Fruit fly (Drosophila melanogaster) whole organism, embryonic: ENCODE data around the gene mst.
A peak's percentile ranks its signal among the peaks of the same experiment; 100 is the strongest.

Source experiments
- Bdp1 ChIP-seq: fragments of 200-800 bp; sonication (Bioruptor generic); optimal IDR thresholded peaks from 3 replicates; lab custom pipeline; 2016; ENCODE audit warnings: missing biosample characterization, missing genetic modification characterization
- CG10431 ChIP-seq: fragments of 200-800 bp; sonication (Bioruptor generic); optimal IDR thresholded peaks from 3 replicates; lab custom pipeline; 2018; ENCODE audit warnings: missing biosample characterization, mild to moderate bottlenecking, missing genetic modification characterization
- CG11085 ChIP-seq: fragments of 200-800 bp; sonication (Bioruptor generic); IDR thresholded peaks from 2 replicates; pipeline ENCODE4 v1.3.6; 2022; ENCODE audit warnings: missing biosample characterization, missing genetic modification characterization
- CG12769 ChIP-seq: fragments of 200-800 bp; sonication (Bioruptor generic); optimal IDR thresholded peaks from 2 replicates; lab custom pipeline; 2019; ENCODE audit warnings: missing biosample characterization, mild to moderate bottlenecking, missing genetic modification characterization, moderate library complexity
- CG14710 ChIP-seq: fragments of 200-800 bp; sonication (Bioruptor generic); optimal IDR thresholded peaks from 3 replicates; lab custom pipeline; 2019; ENCODE audit warnings: missing biosample characterization, mild to moderate bottlenecking, missing genetic modification characterization, moderate library complexity
- CG15479 ChIP-seq: fragments of 200-800 bp; sonication (Bioruptor generic); optimal IDR thresholded peaks from 3 replicates; lab custom pipeline; 2019; ENCODE audit warnings: missing biosample characterization, mild to moderate bottlenecking, missing genetic modification characterization, moderate library complexity
- CG16813 ChIP-seq: fragments of 200-800 bp; sonication (Bioruptor generic); IDR thresholded peaks from 3 replicates; pipeline ENCODE4 v1.3.6; 2022; ENCODE audit warnings: missing biosample characterization, missing genetic modification characterization; ENCODE audit not compliant: partially characterized antibody
- CG17829 ChIP-seq: fragments of 200-800 bp; optimal IDR thresholded peaks from 2 replicates; lab custom pipeline; 2019; ENCODE audit warnings: missing biosample characterization, mild to moderate bottlenecking, missing genetic modification characterization, moderate library complexity
- CG1792 ChIP-seq: fragments of 200-800 bp; sonication (Bioruptor generic); optimal IDR thresholded peaks from 2 replicates; lab custom pipeline; 2016; ENCODE audit warnings: missing biosample characterization, missing genetic modification characterization
- CG18619 ChIP-seq: fragments of 200-800 bp; sonication (Bioruptor generic); optimal IDR thresholded peaks from 3 replicates; lab custom pipeline; 2017; ENCODE audit warnings: missing biosample characterization, mild to moderate bottlenecking, missing genetic modification characterization
- CG2120 ChIP-seq: fragments of 200-800 bp; sonication (Bioruptor generic); optimal IDR thresholded peaks from 3 replicates; lab custom pipeline; 2016; ENCODE audit warnings: missing biosample characterization, missing genetic modification characterization
- CG2199 ChIP-seq: fragments of 200-800 bp; sonication (Bioruptor generic); IDR thresholded peaks from 3 replicates; pipeline ENCODE4 v1.3.6; 2022; ENCODE audit warnings: missing biosample characterization, missing genetic modification characterization
- CG32532 ChIP-seq: fragments of 200-800 bp; sonication (Bioruptor generic); IDR thresholded peaks from 2 replicates; pipeline ENCODE4 v1.3.6; 2022; ENCODE audit warnings: missing biosample characterization, missing genetic modification characterization
- CG3995 ChIP-seq: fragments of 200-800 bp; sonication (Bioruptor generic); optimal IDR thresholded peaks from 3 replicates; lab custom pipeline; 2016; ENCODE audit warnings: missing biosample characterization, missing genetic modification characterization
- CG4424 ChIP-seq: fragments of 200-800 bp; sonication (Bioruptor generic); optimal IDR thresholded peaks from 3 replicates; lab custom pipeline; 2016; ENCODE audit warnings: missing biosample characterization, missing genetic modification characterization
- CG7271 ChIP-seq: fragments of 200-800 bp; sonication (Bioruptor generic); optimal IDR thresholded peaks from 2 replicates; lab custom pipeline; 2018; ENCODE audit warnings: missing biosample characterization, mild to moderate bottlenecking, missing genetic modification characterization, moderate library complexity
- CG7372 ChIP-seq: fragments of 200-800 bp; sonication (Bioruptor generic); IDR thresholded peaks from 2 replicates; pipeline ENCODE4 v1.3.6; 2022; ENCODE audit warnings: missing biosample characterization, missing genetic modification characterization
- CG7987 ChIP-seq: fragments of 200-800 bp; sonication (Bioruptor generic); optimal IDR thresholded peaks from 2 replicates; lab custom pipeline; 2018; ENCODE audit warnings: missing biosample characterization, mild to moderate bottlenecking, missing genetic modification characterization, moderate library complexity
- CG9215 ChIP-seq: fragments of 200-800 bp; sonication (Bioruptor generic); IDR thresholded peaks from 2 replicates; pipeline ENCODE4 v1.3.6; 2022; ENCODE audit warnings: missing biosample characterization, missing genetic modification characterization
- Chrac-16 ChIP-seq: fragments of 200-800 bp; sonication (Bioruptor generic); optimal IDR thresholded peaks from 3 replicates; lab custom pipeline; 2016; ENCODE audit warnings: missing biosample characterization, missing genetic modification characterization
- Dip3 ChIP-seq: fragments of 200-800 bp; sonication (Bioruptor generic); optimal IDR thresholded peaks from 3 replicates; lab custom pipeline; 2016; ENCODE audit warnings: missing biosample characterization, missing genetic modification characterization
- Dll ChIP-seq: fragments of 200-800 bp; sonication (Bioruptor generic); IDR thresholded peaks from 4 replicates; pipeline ENCODE4 v1.3.6; 2022; ENCODE audit warnings: missing biosample characterization, missing genetic modification characterization; ENCODE audit not compliant: partially characterized antibody
- Doc3 ChIP-seq: fragments of 200-800 bp; sonication (Bioruptor generic); IDR thresholded peaks from 3 replicates; pipeline ENCODE4 v1.3.6; 2022; ENCODE audit warnings: missing biosample characterization, missing genetic modification characterization; ENCODE audit not compliant: partially characterized antibody
- ERR ChIP-seq: fragments of 200-800 bp; sonication (Bioruptor generic); optimal IDR thresholded peaks from 2 replicates; lab custom pipeline; 2016; ENCODE audit warnings: missing biosample characterization, missing genetic modification characterization
- Ets97D ChIP-seq: fragments of 200-800 bp; sonication (Bioruptor generic); optimal IDR thresholded peaks from 3 replicates; lab custom pipeline; 2016; ENCODE audit warnings: missing biosample characterization, missing genetic modification characterization
- HHEX ChIP-seq: fragments of 200-800 bp; sonication (Bioruptor generic); optimal IDR thresholded peaks from 3 replicates; lab custom pipeline; 2017; ENCODE audit warnings: missing biosample characterization, mild to moderate bottlenecking, missing genetic modification characterization, missing genetic modification reagents
- Hey ChIP-seq: fragments of 200-800 bp; sonication (Bioruptor generic); optimal IDR thresholded peaks from 3 replicates; lab custom pipeline; 2018; ENCODE audit warnings: missing biosample characterization, mild to moderate bottlenecking, missing genetic modification characterization
- HmgD ChIP-seq: fragments of 200-800 bp; sonication (Bioruptor generic); optimal IDR thresholded peaks from 3 replicates; lab custom pipeline; 2016; ENCODE audit warnings: missing biosample characterization, missing genetic modification characterization
- Neu2 ChIP-seq: fragments of 200-800 bp; sonication (Bioruptor generic); optimal IDR thresholded peaks from 3 replicates; lab custom pipeline; 2016; ENCODE audit warnings: missing biosample characterization, missing genetic modification characterization, borderline replicate concordance
- Oli ChIP-seq: fragments of 200-800 bp; sonication (Bioruptor generic); optimal IDR thresholded peaks from 2 replicates; lab custom pipeline; 2018; ENCODE audit warnings: missing biosample characterization, mild to moderate bottlenecking, missing genetic modification characterization, moderate library complexity
- Rfx ChIP-seq: fragments of 200-800 bp; sonication (Bioruptor generic); IDR thresholded peaks from 2 replicates; pipeline ENCODE4 v1.3.6; 2022; ENCODE audit warnings: missing biosample characterization, missing genetic modification characterization
- Six4 ChIP-seq: fragments of 200-800 bp; sonication (Bioruptor generic); optimal IDR thresholded peaks from 2 replicates; lab custom pipeline; 2016; ENCODE audit warnings: missing biosample characterization, missing genetic modification characterization
- Sry-β ChIP-seq: fragments of 200-800 bp; sonication (Bioruptor generic); optimal IDR thresholded peaks from 2 replicates; lab custom pipeline; 2018; ENCODE audit warnings: missing biosample characterization, mild to moderate bottlenecking, missing genetic modification characterization, moderate library complexity
- ara ChIP-seq: fragments of 200-800 bp; sonication (Bioruptor generic); IDR thresholded peaks from 2 replicates; pipeline ENCODE4 v1.3.6; 2022; ENCODE audit warnings: missing biosample characterization, missing genetic modification characterization
- ato ChIP-seq: fragments of 200-800 bp; sonication (Bioruptor generic); IDR thresholded peaks from 2 replicates; pipeline ENCODE4 v1.3.6; 2022; ENCODE audit warnings: missing biosample characterization, missing genetic modification characterization; ENCODE audit not compliant: partially characterized antibody
- cato ChIP-seq: fragments of 200-800 bp; sonication (Bioruptor generic); optimal IDR thresholded peaks from 2 replicates; lab custom pipeline; 2016; ENCODE audit warnings: missing biosample characterization, missing genetic modification characterization, borderline replicate concordance
- eve ChIP-seq, 2 experiments: fragments of >200 bp; optimal IDR thresholded peaks; 2 replicates each; lab custom pipeline; 2017; ENCODE audit warnings: missing biosample characterization in 2 of 2, missing genetic modification characterization in 2 of 2
- gcm ChIP-seq: fragments of 200-800 bp; sonication (Bioruptor generic); optimal IDR thresholded peaks from 2 replicates; lab custom pipeline; 2019; ENCODE audit warnings: missing biosample characterization, mild to moderate bottlenecking, missing genetic modification characterization, moderate library complexity
- gt ChIP-seq: fragments of 200-800 bp; sonication (Bioruptor generic); IDR thresholded peaks from 2 replicates; pipeline ENCODE4 v1.3.6; 2022; ENCODE audit warnings: missing biosample characterization, missing genetic modification characterization
- nmo ChIP-seq: fragments of 200-800 bp; sonication (Bioruptor generic); optimal IDR thresholded peaks from 2 replicates; lab custom pipeline; 2018; ENCODE audit warnings: missing biosample characterization, mild to moderate bottlenecking, missing genetic modification characterization, moderate library complexity
- oc ChIP-seq: fragments of 200-800 bp; sonication (Bioruptor generic); optimal IDR thresholded peaks from 2 replicates; lab custom pipeline; 2018; ENCODE audit warnings: missing biosample characterization, mild to moderate bottlenecking, missing genetic modification characterization, moderate library complexity
- onecut ChIP-seq: fragments of 200-800 bp; sonication (Bioruptor generic); IDR thresholded peaks from 2 replicates; pipeline ENCODE4 v1.3.6; 2022; ENCODE audit warnings: missing biosample characterization, missing genetic modification characterization
- run ChIP-seq: fragments of 200-800 bp; sonication (Bioruptor generic); optimal IDR thresholded peaks from 3 replicates; lab custom pipeline; 2018; ENCODE audit warnings: missing biosample characterization, mild to moderate bottlenecking, missing genetic modification characterization
- sens-2 ChIP-seq: fragments of 200-800 bp; sonication (Bioruptor generic); IDR thresholded peaks from 2 replicates; pipeline ENCODE4 v1.3.6; 2022; ENCODE audit warnings: missing biosample characterization, missing genetic modification characterization
- sr ChIP-seq: fragments of 200-800 bp; sonication (Bioruptor generic); IDR thresholded peaks from 3 replicates; pipeline ENCODE4 v1.3.6; 2022; ENCODE audit warnings: missing biosample characterization, missing genetic modification characterization
- ssp ChIP-seq: fragments of 200-800 bp; sonication (Bioruptor generic); IDR thresholded peaks from 2 replicates; pipeline ENCODE4 v1.3.6; 2022; ENCODE audit warnings: missing biosample characterization, missing genetic modification characterization
- stwl ChIP-seq: fragments of 200-800 bp; sonication (Bioruptor generic); optimal IDR thresholded peaks from 3 replicates; lab custom pipeline; 2018; ENCODE audit warnings: missing biosample characterization, mild to moderate bottlenecking, missing genetic modification characterization, moderate library complexity
- wor ChIP-seq: fragments of 200-800 bp; sonication (Bioruptor generic); IDR thresholded peaks from 2 replicates; pipeline ENCODE4 v1.3.6; 2022; ENCODE audit warnings: missing biosample characterization, missing genetic modification characterization
- z ChIP-seq: fragments of 200-800 bp; sonication (Bioruptor generic); IDR thresholded peaks from 3 replicates; pipeline ENCODE4 v1.3.6; 2022; ENCODE audit warnings: missing biosample characterization, missing genetic modification characterization
- zfh2 ChIP-seq: fragments of 200-800 bp; sonication (Bioruptor generic); optimal IDR thresholded peaks from 2 replicates; lab custom pipeline; 2016; ENCODE audit warnings: missing biosample characterization, missing genetic modification characterization

The mst gene

DNA sequence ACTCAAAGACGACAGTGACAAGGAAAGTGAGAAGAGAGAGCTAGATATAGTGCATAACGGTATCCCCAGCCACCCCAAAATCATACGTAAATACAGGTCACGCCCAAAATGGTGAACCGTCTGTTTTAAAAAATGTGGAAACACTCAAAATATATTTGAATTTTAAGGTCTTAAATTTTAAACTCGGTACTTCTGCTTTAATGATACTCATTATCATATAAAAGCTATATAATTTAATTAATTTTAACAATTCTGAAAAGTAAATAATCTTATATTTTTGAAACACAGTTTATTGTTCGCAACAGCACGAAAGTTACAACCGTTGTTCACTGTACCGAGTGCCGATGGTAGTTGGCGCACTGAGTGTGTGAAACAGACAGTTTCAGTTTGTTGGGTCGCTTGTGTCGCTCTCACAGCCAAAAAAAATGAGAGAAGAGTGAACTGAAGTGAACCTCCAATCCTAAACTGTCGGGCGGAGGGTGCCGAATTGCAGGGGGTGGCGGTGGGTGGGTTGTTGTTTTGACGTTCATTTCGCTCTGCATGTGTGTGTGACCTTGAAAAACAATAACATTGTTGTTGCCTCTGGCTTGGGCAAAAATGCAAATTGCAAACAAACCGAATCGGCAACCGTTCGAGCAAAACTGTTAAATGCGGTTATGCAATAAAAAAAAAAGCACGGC, 22.3 kb upstream of the mst start (continued):
- TF ChIP-seq Ets97D (GFP tag; lab: Kevin White, UChicago) (no peak), Doc3 (GFP tag; lab: Robert Waterston, UW) (no peak), Dll (GFP tag; lab: Robert Waterston, UW) (no peak), z (GFP tag; lab: Robert Waterston, UW) (no peak), ara (GFP tag; lab: Robert Waterston, UW) (peak; percentile 72), nmo (peak; percentile 95), Oli (peak; percentile 94), HHEX (GFP tag; lab: Kevin White, UChicago) (peak; percentile 92), CG18619 (peak; percentile 91), oc (tag; lab: Kevin White, UChicago) (peak; percentile 85), wor (GFP tag; lab: Robert Waterston, UW) (peak; percentile 89), onecut (peak; percentile 71), CG12769 (tag; lab: Kevin White, UChicago) (peak; percentile 82), CG15479 (no peak), CG10431 (peak; percentile 78), CG7271 (tag; lab: Kevin White, UChicago) (no peak), Six4 (GFP tag; lab: Kevin White, UChicago) (peak; percentile 86), Neu2 (GFP tag; lab: Kevin White, UChicago) (no peak), CG1792 (GFP tag; lab: Kevin White, UChicago) (no peak), CG4424 (GFP tag; lab: Kevin White, UChicago) (peak; percentile 86), HmgD (no peak), Sry-β (GFP tag; lab: Kevin White, UChicago) (peak; percentile 46), sr (no peak), Bdp1 (GFP tag; lab: Kevin White, UChicago) (peak; percentile 9), eve (GFP tag; optimal IDR thresholded peaks at IDR 0.05; lab: Kevin White, UChicago) (no peak), sens-2 (0 out of 2 replicates have a peak, but pooled peaks have one; percentile 13), CG2120 (peak; percentile 63), CG32532 (GFP tag; lab: Robert Waterston, UW) (peak; percentile 86), Hey (tag; lab: Kevin White, UChicago) (no peak), Chrac-16 (GFP tag; lab: Kevin White, UChicago) (peak; percentile 87), ERR (GFP tag; lab: Kevin White, UChicago) (no peak), CG7987 (GFP tag; lab: Kevin White, UChicago) (peak; percentile 55), CG16813 (no peak), gt (GFP tag; lab: Robert Waterston, UW) (no peak), CG11085 (peak; percentile 74; the same call in 1 of the 2 replicates), ato (GFP tag; lab: Robert Waterston, UW) (no peak), ssp (peak; percentile 79), CG17829 (tag; lab: Kevin White, UChicago) (peak; percentile 89), CG9215 (peak; percentile 89), CG3995 (GFP tag; lab: Kevin White, UChicago) (peak; percentile 32), stwl (no peak), run (tag; lab: Kevin White, UChicago) (peak; percentile 85), CG7372 (peak; percentile 88), CG2199 (GFP tag; lab: Robert Waterston, UW) (0 out of 3 replicates have a peak, but pooled peaks have one; percentile 61), Rfx (GFP tag; lab: Robert Waterston, UW) (peak; percentile 90), CG14710 (tag; lab: Kevin White, UChicago) (peak; percentile 91), gcm (GFP tag; lab: Kevin White, UChicago) (peak; percentile 90), cato (GFP tag; lab: Kevin White, UChicago) (peak; percentile 59), zfh2 (peak; percentile 34), Dip3 (GFP tag; lab: Kevin White, UChicago) (peak; percentile 39)
